Worm (Caenorhabditis elegans) whole organism, L1 larva: ENCODE data around the gene F48F7.6.

Source experiments
- C04F5.9 ChIP-seq: sonication (generic microtip); optimal IDR thresholded peaks from 2 replicates; lab custom pipeline; 2016; ENCODE audit warnings: missing genetic modification characterization, missing compliant biosample characterization
- C16A3.4 ChIP-seq: fragments of 150-350 bp; optimal IDR thresholded peaks from 2 replicates; lab custom pipeline; 2014; ENCODE audit warnings: missing biosample characterization, missing genetic modification characterization
- ceh-82 ChIP-seq, 3 experiments: fragments of 150-350 bp in 1 of 3; sonication (generic microtip) in 2 of 3; optimal IDR thresholded peaks; 2 replicates each; lab custom pipeline; 2014 to 2017; ENCODE audit warnings: missing biosample characterization in 3 of 3, missing genetic modification characterization in 3 of 3
- efl-3 ChIP-seq: fragments of 200-800 bp; sonication (Bioruptor generic); optimal IDR thresholded peaks from 2 replicates; lab custom pipeline; 2018; ENCODE audit warnings: mild to moderate bottlenecking, missing genetic modification characterization, missing compliant biosample characterization
- egl-27 ChIP-seq, 2 experiments: fragments of 150-350 bp in 1 of 2; sonication (generic microtip); optimal IDR thresholded peaks; 3 replicates each; lab custom pipeline; 2017 to 2018; ENCODE audit warnings: missing biosample characterization in 2 of 2, missing genetic modification characterization in 2 of 2, missing genetic modification reagents in 2 of 2
- fos-1 ChIP-seq: fragments of 150-350 bp; optimal IDR thresholded peaks from 2 replicates; lab custom pipeline; 2014; ENCODE audit warnings: missing biosample characterization, missing genetic modification characterization
- hpl-2 ChIP-seq: fragments of 150-350 bp; optimal IDR thresholded peaks from 2 replicates; lab custom pipeline; 2014; ENCODE audit warnings: missing biosample characterization, missing genetic modification reagents, missing genetic modification characterization
- nhr-237 ChIP-seq: fragments of 150-350 bp; optimal IDR thresholded peaks from 2 replicates; lab custom pipeline; 2014; ENCODE audit warnings: missing biosample characterization, missing genetic modification characterization
- ztf-11 ChIP-seq, 2 experiments: sonication (generic microtip); optimal IDR thresholded peaks; 2 replicates each; lab custom pipeline; 2016 to 2017; ENCODE audit warnings: missing genetic modification characterization in 2 of 2, missing biosample characterization in 1 of 2, missing compliant biosample characterization in 1 of 2
- ztf-4 ChIP-seq: fragments of 150-350 bp; optimal IDR thresholded peaks from 2 replicates; lab custom pipeline; 2014; ENCODE audit warnings: missing biosample characterization, missing genetic modification characterization

ce11 chrX:13941296-13941695 is 36.3 kb upstream of the F48F7.6 start:
- no peak for TF ChIP-seq ceh-82 (tag; optimal IDR thresholded peaks at IDR 0.05; lab: Kevin White, UChicago)
- TF ChIP-seq ztf-4 = no peak
- no peak for TF ChIP-seq nhr-237 (tag; lab: Kevin White, UChicago)
- no peak for TF ChIP-seq egl-27 (tag; optimal IDR thresholded peaks at IDR 0.05; lab: Kevin White, UChicago)
- no peak for TF ChIP-seq C04F5.9
- TF ChIP-seq efl-3 (GFP tag; lab: Kevin White, UChicago) = no peak
- TF ChIP-seq hpl-2 = no peak
- TF ChIP-seq C16A3.4 (tag; lab: Kevin White, UChicago) = no peak
- TF ChIP-seq ztf-11 (tag; optimal IDR thresholded peaks at IDR 0.05; lab: Kevin White, UChicago) = no peak
- TF ChIP-seq fos-1 (tag; lab: Kevin White, UChicago) = no peak
